Fruit fly (Drosophila melanogaster): ENCODE results near the gene Mkp3.

DNA sequence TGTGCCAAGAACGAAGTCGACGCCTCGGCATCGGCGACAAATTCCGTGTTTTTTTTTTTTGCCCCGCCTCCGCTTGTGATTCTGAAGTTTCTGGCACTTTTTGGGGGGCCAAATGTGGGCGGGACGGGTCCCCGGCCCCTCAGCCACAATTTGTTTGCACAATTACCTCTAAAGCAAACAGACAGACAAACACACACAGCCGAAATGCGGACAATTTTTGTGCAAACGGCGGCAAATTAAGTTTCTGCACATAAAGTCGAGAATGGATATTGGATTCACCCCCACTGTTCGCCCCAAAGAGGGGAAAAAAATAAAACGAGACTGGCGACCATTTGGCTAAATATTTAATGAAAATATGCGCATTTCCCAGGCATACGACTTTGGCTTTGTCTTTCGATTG is 65.8 kb downstream of the Mkp3 start:
- TF ChIP-seq CG8478 (optimal IDR thresholded peaks at IDR 0.05) (no peak), psq (optimal IDR thresholded peaks at IDR 0.05) (no peak), usp (GFP tag; optimal IDR thresholded peaks at IDR 0.05) (no peak), EcR (GFP tag; optimal IDR thresholded peaks at IDR 0.05) (no peak)

All from whole organism.